Fruit fly (Drosophila melanogaster) whole organism, embryonic: ENCODE results near the gene mh.
A peak's percentile ranks its signal among the peaks of the same experiment; 100 is the strongest.

Source experiments
- Asciz ChIP-seq: fragments of 200-800 bp; sonication (Bioruptor generic); optimal IDR thresholded peaks from 2 replicates; lab custom pipeline; 2017; ENCODE audit warnings: missing biosample characterization, mild to moderate bottlenecking, missing genetic modification characterization, missing genetic modification reagents
- BEAF-32 ChIP-seq: fragments of 200-800 bp; sonication (Bioruptor generic); optimal IDR thresholded peaks from 3 replicates; lab custom pipeline; 2017; ENCODE audit warnings: missing biosample characterization, missing genetic modification characterization, mild to moderate bottlenecking, moderate library complexity, missing genetic modification reagents
- Bgb ChIP-seq: fragments of 200-800 bp; sonication (Bioruptor generic); IDR thresholded peaks from 2 replicates; pipeline ENCODE4 v1.3.6; 2022; ENCODE audit warnings: missing biosample characterization, missing genetic modification characterization; ENCODE audit not compliant: partially characterized antibody
- CG1024 ChIP-seq: fragments of 200-800 bp; sonication (Bioruptor generic); IDR thresholded peaks from 2 replicates; pipeline ENCODE4 v1.3.6; 2022; ENCODE audit warnings: missing biosample characterization, missing genetic modification characterization
- CG10462 ChIP-seq: fragments of 200-800 bp; sonication (Bioruptor generic); optimal IDR thresholded peaks from 2 replicates; lab custom pipeline; 2016; ENCODE audit warnings: missing biosample characterization, missing genetic modification characterization
- CG10959 ChIP-seq: fragments of 200-800 bp; sonication (Bioruptor generic); IDR thresholded peaks from 2 replicates; pipeline ENCODE4 v1.3.6; 2022; ENCODE audit warnings: missing biosample characterization, missing genetic modification characterization
- CG11093 ChIP-seq: fragments of 200-800 bp; sonication (Bioruptor generic); IDR thresholded peaks from 3 replicates; pipeline ENCODE4 v1.3.6; 2022; ENCODE audit warnings: missing biosample characterization, missing genetic modification characterization
- CG12071 ChIP-seq: fragments of 200-800 bp; sonication (Bioruptor generic); optimal IDR thresholded peaks from 3 replicates; lab custom pipeline; 2018; ENCODE audit warnings: missing biosample characterization, mild to moderate bottlenecking, missing genetic modification characterization
- CG13123 ChIP-seq: fragments of 200-800 bp; sonication (Bioruptor generic); optimal IDR thresholded peaks from 2 replicates; lab custom pipeline; 2016; ENCODE audit warnings: missing biosample characterization, missing genetic modification characterization
- CG14014 ChIP-seq: fragments of 200-800 bp; sonication (Bioruptor generic); IDR thresholded peaks from 2 replicates; pipeline ENCODE4 v1.3.6; 2022; ENCODE audit warnings: missing biosample characterization, missing genetic modification characterization
- CG14667 ChIP-seq: fragments of 200-800 bp; sonication (Bioruptor generic); IDR thresholded peaks from 2 replicates; pipeline ENCODE4 v1.3.6; 2022; ENCODE audit warnings: missing biosample characterization, missing genetic modification characterization
- CG14860 ChIP-seq: fragments of 200-800 bp; sonication (Bioruptor generic); IDR thresholded peaks from 3 replicates; pipeline ENCODE4 v1.3.6; 2022; ENCODE audit warnings: missing biosample characterization, missing genetic modification characterization; ENCODE audit not compliant: partially characterized antibody
- CG1602 ChIP-seq: fragments of 200-800 bp; sonication (Bioruptor generic); optimal IDR thresholded peaks from 3 replicates; lab custom pipeline; 2016; ENCODE audit warnings: missing biosample characterization, missing genetic modification characterization
- CG1603 ChIP-seq: fragments of 200-800 bp; sonication (Bioruptor generic); optimal IDR thresholded peaks from 2 replicates; lab custom pipeline; 2019; ENCODE audit warnings: missing biosample characterization, mild to moderate bottlenecking, missing genetic modification characterization, moderate library complexity
- CG17385 ChIP-seq: fragments of 200-800 bp; sonication (Bioruptor generic); optimal IDR thresholded peaks from 3 replicates; lab custom pipeline; 2018; ENCODE audit warnings: missing biosample characterization, mild to moderate bottlenecking, missing genetic modification characterization
- CG17829 ChIP-seq: fragments of 200-800 bp; optimal IDR thresholded peaks from 2 replicates; lab custom pipeline; 2019; ENCODE audit warnings: missing biosample characterization, mild to moderate bottlenecking, missing genetic modification characterization, moderate library complexity
- CG1792 ChIP-seq: fragments of 200-800 bp; sonication (Bioruptor generic); optimal IDR thresholded peaks from 2 replicates; lab custom pipeline; 2016; ENCODE audit warnings: missing biosample characterization, missing genetic modification characterization
- CG18011 ChIP-seq: fragments of 200-800 bp; sonication (Bioruptor generic); optimal IDR thresholded peaks from 2 replicates; lab custom pipeline; 2017; ENCODE audit warnings: missing biosample characterization, missing genetic modification characterization, mild to moderate bottlenecking, moderate library complexity, missing genotype
- CG18262 ChIP-seq: fragments of 200-800 bp; optimal IDR thresholded peaks from 3 replicates; lab custom pipeline; 2019; ENCODE audit warnings: missing biosample characterization, mild to moderate bottlenecking, missing genetic modification characterization, moderate library complexity
- CG2199 ChIP-seq: fragments of 200-800 bp; sonication (Bioruptor generic); IDR thresholded peaks from 3 replicates; pipeline ENCODE4 v1.3.6; 2022; ENCODE audit warnings: missing biosample characterization, missing genetic modification characterization
- CG33213 ChIP-seq: fragments of 200-800 bp; sonication (Bioruptor generic); optimal IDR thresholded peaks from 3 replicates; lab custom pipeline; 2016; ENCODE audit warnings: missing biosample characterization, missing genetic modification characterization
- CG4328 ChIP-seq: fragments of 200-800 bp; sonication (Bioruptor generic); optimal IDR thresholded peaks from 3 replicates; lab custom pipeline; 2017; ENCODE audit warnings: missing biosample characterization, missing genetic modification reagents, missing genetic modification characterization
- CG4424 ChIP-seq: fragments of 200-800 bp; sonication (Bioruptor generic); optimal IDR thresholded peaks from 3 replicates; lab custom pipeline; 2016; ENCODE audit warnings: missing biosample characterization, missing genetic modification characterization
- CG5245 ChIP-seq: fragments of 200-800 bp; sonication (Bioruptor generic); optimal IDR thresholded peaks from 3 replicates; lab custom pipeline; 2016; ENCODE audit warnings: missing biosample characterization, missing genetic modification characterization
- CG6765 ChIP-seq: fragments of 200-800 bp; sonication (Bioruptor generic); optimal IDR thresholded peaks from 3 replicates; lab custom pipeline; 2017; ENCODE audit warnings: missing biosample characterization, mild to moderate bottlenecking, missing genetic modification characterization
- CG7556 ChIP-seq: fragments of 200-800 bp; sonication (Bioruptor generic); optimal IDR thresholded peaks from 2 replicates; lab custom pipeline; 2017; ENCODE audit warnings: missing biosample characterization, mild to moderate bottlenecking, missing genetic modification characterization
- CG9727 ChIP-seq: fragments of 200-800 bp; sonication (Bioruptor generic); optimal IDR thresholded peaks from 3 replicates; lab custom pipeline; 2017; ENCODE audit warnings: missing biosample characterization, mild to moderate bottlenecking, missing genetic modification characterization
- CTCF ChIP-seq: fragments of 200-800 bp; sonication (Bioruptor generic); optimal IDR thresholded peaks from 2 replicates; lab custom pipeline; 2017; ENCODE audit warnings: missing biosample characterization, mild to moderate bottlenecking, missing genetic modification characterization, moderate library complexity
- Dip2 ChIP-seq: fragments of 200-800 bp; sonication (Bioruptor generic); IDR thresholded peaks from 2 replicates; pipeline ENCODE4 v1.3.6; 2022; ENCODE audit warnings: missing biosample characterization, missing genetic modification characterization
- Doc3 ChIP-seq: fragments of 200-800 bp; sonication (Bioruptor generic); IDR thresholded peaks from 3 replicates; pipeline ENCODE4 v1.3.6; 2022; ENCODE audit warnings: missing biosample characterization, missing genetic modification characterization; ENCODE audit not compliant: partially characterized antibody
- E2f2 ChIP-seq: fragments of 200-800 bp; sonication (Bioruptor generic); IDR thresholded peaks from 2 replicates; pipeline ENCODE4 v1.3.6; 2022; ENCODE audit warnings: missing biosample characterization, missing genetic modification characterization
- ERR ChIP-seq: fragments of 200-800 bp; sonication (Bioruptor generic); optimal IDR thresholded peaks from 2 replicates; lab custom pipeline; 2016; ENCODE audit warnings: missing biosample characterization, missing genetic modification characterization
- Fer2 ChIP-seq: fragments of 200-800 bp; sonication (Bioruptor generic); optimal IDR thresholded peaks from 2 replicates; lab custom pipeline; 2018; ENCODE audit warnings: missing biosample characterization, mild to moderate bottlenecking, missing genetic modification characterization, moderate library complexity
- HLH54F ChIP-seq: fragments of 200-800 bp; sonication (Bioruptor generic); optimal IDR thresholded peaks from 3 replicates; lab custom pipeline; 2016; ENCODE audit warnings: missing biosample characterization, missing genetic modification characterization
- Kr ChIP-seq: fragments of 200-800 bp; sonication (Bioruptor generic); optimal IDR thresholded peaks from 2 replicates; lab custom pipeline; 2017; ENCODE audit warnings: missing biosample characterization, mild to moderate bottlenecking, missing genetic modification characterization
- PHDP ChIP-seq: fragments of 200-800 bp; sonication (Bioruptor generic); optimal IDR thresholded peaks from 3 replicates; lab custom pipeline; 2018; ENCODE audit warnings: missing biosample characterization, mild to moderate bottlenecking, missing genetic modification characterization, moderate library complexity
- Pdp1 ChIP-seq, 2 experiments: fragments of 200-800 bp; sonication (Bioruptor generic); optimal IDR thresholded peaks; 3 replicates each; lab custom pipeline; 2016; ENCODE audit warnings: missing biosample characterization in 2 of 2, missing genetic modification characterization in 2 of 2, mild to moderate bottlenecking in 1 of 2, moderate library complexity in 1 of 2
- Scr ChIP-seq: fragments of 200-800 bp; sonication (Bioruptor generic); IDR thresholded peaks from 2 replicates; pipeline ENCODE4 v1.3.6; 2022; ENCODE audit warnings: missing biosample characterization, missing genetic modification characterization; ENCODE audit not compliant: partially characterized antibody
- Stat92E ChIP-seq, 3 experiments: fragments of >200 bp in 2 of 3; fragments of 200-800 bp in 1 of 3; sonication (Bioruptor generic) in 1 of 3; optimal IDR thresholded peaks; 2 replicates each; lab custom pipeline; 2017 to 2019; ENCODE audit warnings: missing biosample characterization in 3 of 3, missing genetic modification characterization in 3 of 3, mild to moderate bottlenecking in 1 of 3, moderate library complexity in 1 of 3
- Vsx1 ChIP-seq: fragments of 200-800 bp; sonication (Bioruptor generic); optimal IDR thresholded peaks from 2 replicates; lab custom pipeline; 2017; ENCODE audit warnings: missing biosample characterization, mild to moderate bottlenecking, missing genetic modification characterization, missing genetic modification reagents
- cad ChIP-seq: fragments of >200 bp; optimal IDR thresholded peaks from 2 replicates; lab custom pipeline; 2017; ENCODE audit warnings: missing biosample characterization, missing genetic modification characterization
- chif ChIP-seq, 2 experiments: fragments of 200-800 bp; sonication (Bioruptor generic); optimal IDR thresholded peaks; 3 replicates each; lab custom pipeline; 2016; ENCODE audit warnings: missing biosample characterization in 2 of 2, missing genetic modification characterization in 2 of 2
- dimm ChIP-seq: fragments of 200-800 bp; sonication (Bioruptor generic); IDR thresholded peaks from 2 replicates; pipeline ENCODE4 v1.3.6; 2022; ENCODE audit warnings: missing biosample characterization, missing genetic modification characterization
- fd64A ChIP-seq: fragments of 200-800 bp; sonication (Bioruptor generic); optimal IDR thresholded peaks from 3 replicates; lab custom pipeline; 2018; ENCODE audit warnings: missing biosample characterization, mild to moderate bottlenecking, missing genetic modification characterization
- ftz-f1 ChIP-seq: fragments of 200-800 bp; sonication (Bioruptor generic); optimal IDR thresholded peaks from 2 replicates; lab custom pipeline; 2016; ENCODE audit warnings: missing biosample characterization, missing genetic modification characterization
- gcm2 ChIP-seq: fragments of 200-800 bp; sonication (Bioruptor generic); optimal IDR thresholded peaks from 2 replicates; lab custom pipeline; 2016; ENCODE audit warnings: missing biosample characterization, missing genetic modification characterization
- gsb-n ChIP-seq: fragments of 200-800 bp; sonication (Bioruptor generic); optimal IDR thresholded peaks from 3 replicates; lab custom pipeline; 2018; ENCODE audit warnings: missing biosample characterization, mild to moderate bottlenecking, missing genetic modification characterization
- maf-S ChIP-seq: fragments of 200-800 bp; sonication (Bioruptor generic); optimal IDR thresholded peaks from 2 replicates; lab custom pipeline; 2016; ENCODE audit warnings: missing biosample characterization, missing genetic modification characterization
- shn ChIP-seq: fragments of 200-800 bp; sonication (Bioruptor generic); optimal IDR thresholded peaks from 3 replicates; lab custom pipeline; 2016; ENCODE audit warnings: missing biosample characterization, missing genetic modification characterization
- stwl ChIP-seq: fragments of 200-800 bp; sonication (Bioruptor generic); optimal IDR thresholded peaks from 3 replicates; lab custom pipeline; 2018; ENCODE audit warnings: missing biosample characterization, mild to moderate bottlenecking, missing genetic modification characterization, moderate library complexity
- vnd ChIP-seq: fragments of 200-800 bp; sonication (Bioruptor generic); IDR thresholded peaks from 3 replicates; pipeline ENCODE4 v1.3.6; 2022; ENCODE audit warnings: missing biosample characterization, missing genetic modification characterization; ENCODE audit not compliant: partially characterized antibody

The mh gene

DNA sequence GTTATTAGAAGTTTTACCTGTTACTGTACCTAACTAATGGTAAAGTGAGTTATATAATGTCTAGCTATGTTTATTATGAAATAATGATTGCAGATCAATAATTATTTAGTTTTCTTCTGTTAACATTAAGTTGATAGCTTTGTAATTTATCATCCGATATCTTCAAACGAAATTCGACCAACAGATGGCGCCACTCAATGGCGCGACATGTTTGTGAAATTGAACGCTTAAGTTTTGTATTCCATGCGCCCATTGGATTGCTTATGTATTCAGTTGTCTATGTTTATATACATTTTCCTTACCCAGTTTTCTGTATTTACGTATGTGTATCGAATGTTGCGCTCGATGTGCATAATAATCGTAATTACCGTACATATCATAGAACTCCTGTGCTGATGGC, 15.3 kb upstream of the mh start (continued):
- TF ChIP-seq CG2199 (GFP tag; lab: Robert Waterston, UW) = peak; percentile 34; the same call in 1 of the 3 replicates
- no peak for TF ChIP-seq cad (GFP tag; lab: Kevin White, UChicago)
- no peak for TF ChIP-seq Bgb (GFP tag; lab: Robert Waterston, UW)
- no peak for TF ChIP-seq CG14014 (GFP tag; lab: Robert Waterston, UW)
- TF ChIP-seq CG17829 (tag; lab: Kevin White, UChicago) = no peak
- TF ChIP-seq CG1792 (GFP tag; lab: Kevin White, UChicago) = no peak
- TF ChIP-seq CG14667 (GFP tag; lab: Robert Waterston, UW) = no peak
- peak; percentile 8 for TF ChIP-seq fd64A (GFP tag; lab: Kevin White, UChicago)
- TF ChIP-seq Scr (GFP tag; lab: Robert Waterston, UW) = no peak
- TF ChIP-seq shn (GFP tag; lab: Kevin White, UChicago) = no peak
- no peak for TF ChIP-seq CG1024 (GFP tag; lab: Robert Waterston, UW)
- no peak for TF ChIP-seq chif (GFP tag; optimal IDR thresholded peaks at IDR 0.05; lab: Kevin White, UChicago)
- TF ChIP-seq CG1602 (GFP tag; lab: Kevin White, UChicago) = no peak
- no peak for TF ChIP-seq CG17385
- TF ChIP-seq Stat92E (GFP tag; optimal IDR thresholded peaks at IDR 0.05; lab: Kevin White, UChicago) = no peak
- peak; percentile 2 for TF ChIP-seq BEAF-32 (GFP tag; lab: Kevin White, UChicago)
- TF ChIP-seq maf-S = no peak
- no peak for TF ChIP-seq Vsx1
- peak; percentile 90 for TF ChIP-seq CTCF (GFP tag; lab: Kevin White, UChicago)
- peak; percentile 2 for TF ChIP-seq Asciz (GFP tag; lab: Kevin White, UChicago)
- TF ChIP-seq CG12071 (GFP tag; lab: Kevin White, UChicago) = no peak
- no peak for TF ChIP-seq CG18262 (tag; lab: Kevin White, UChicago)
- TF ChIP-seq stwl (tag; lab: Kevin White, UChicago) = peak; percentile 17
- peak; percentile 82 for TF ChIP-seq Dip2 (GFP tag; lab: Robert Waterston, UW)
- peak in 1 of 2 experiments; percentile 69 for TF ChIP-seq Pdp1 (GFP tag; optimal IDR thresholded peaks at IDR 0.05; lab: Kevin White, UChicago)
- TF ChIP-seq E2f2 (GFP tag; lab: Robert Waterston, UW) = peak; percentile 25; the same call in 1 of the 2 replicates
- no peak for TF ChIP-seq CG33213 (GFP tag; lab: Kevin White, UChicago)
- TF ChIP-seq gsb-n (tag; lab: Kevin White, UChicago) = no peak
- peak; percentile 6 for TF ChIP-seq PHDP
- TF ChIP-seq CG11093 = no peak
- TF ChIP-seq CG10959 (GFP tag; lab: Robert Waterston, UW) = no peak
- TF ChIP-seq Fer2 (tag; lab: Kevin White, UChicago) = no peak
- TF ChIP-seq Doc3 (GFP tag; lab: Robert Waterston, UW) = no peak

DNA sequence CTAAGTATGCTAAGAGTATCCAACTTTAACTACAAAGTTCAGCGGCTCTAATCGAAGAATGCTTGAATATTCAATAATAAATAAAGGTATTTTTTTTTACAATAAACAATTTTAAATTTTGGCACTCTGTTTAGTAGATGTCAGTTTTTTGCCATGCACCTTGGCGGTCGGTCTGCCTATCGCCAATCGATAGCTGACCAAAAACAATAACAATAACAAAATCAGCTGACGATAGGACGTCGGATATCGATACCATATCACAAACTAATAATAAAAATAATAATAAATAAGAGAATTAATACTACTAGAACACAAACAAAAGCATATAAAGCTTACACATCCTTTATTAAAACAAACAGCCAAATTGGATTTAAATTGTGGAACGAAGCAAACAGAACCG, 11.5 kb upstream of the mh start, which contains the start of gene Gmap:
TSS of gene Gmap (plus strand) at position 241 of the 400 bp plus-strand sequence.
- TF ChIP-seq HLH54F (GFP tag; lab: Kevin White, UChicago) (no peak), ftz-f1 (GFP tag; lab: Kevin White, UChicago) (no peak), CG13123 (GFP tag; lab: Kevin White, UChicago) (no peak), CG6765 (GFP tag; lab: Kevin White, UChicago) (no peak), dimm (GFP tag; lab: Robert Waterston, UW) (no peak), CG1603 (peak; percentile 9), CG7556 (GFP tag; lab: Kevin White, UChicago) (no peak), CG4328 (no peak), CG14860 (peak; percentile 87), CG17829 (tag; lab: Kevin White, UChicago) (no peak), CG5245 (GFP tag; lab: Kevin White, UChicago) (no peak), CG10462 (GFP tag; lab: Kevin White, UChicago) (no peak), ERR (GFP tag; lab: Kevin White, UChicago) (no peak), CG9727 (no peak), CTCF (GFP tag; lab: Kevin White, UChicago) (no peak), CG18011 (GFP tag; lab: Kevin White, UChicago) (peak; percentile 97), Kr (GFP tag; lab: Kevin White, UChicago) (no peak), CG1792 (GFP tag; lab: Kevin White, UChicago) (no peak), gcm2 (no peak), CG4424 (GFP tag; lab: Kevin White, UChicago) (no peak), chif (GFP tag; optimal IDR thresholded peaks at IDR 0.05; lab: Kevin White, UChicago) (no peak), vnd (peak; percentile 82)
